Worm (Caenorhabditis elegans): Measurements from ENCODE around the gene F14F3.5.

DNA sequence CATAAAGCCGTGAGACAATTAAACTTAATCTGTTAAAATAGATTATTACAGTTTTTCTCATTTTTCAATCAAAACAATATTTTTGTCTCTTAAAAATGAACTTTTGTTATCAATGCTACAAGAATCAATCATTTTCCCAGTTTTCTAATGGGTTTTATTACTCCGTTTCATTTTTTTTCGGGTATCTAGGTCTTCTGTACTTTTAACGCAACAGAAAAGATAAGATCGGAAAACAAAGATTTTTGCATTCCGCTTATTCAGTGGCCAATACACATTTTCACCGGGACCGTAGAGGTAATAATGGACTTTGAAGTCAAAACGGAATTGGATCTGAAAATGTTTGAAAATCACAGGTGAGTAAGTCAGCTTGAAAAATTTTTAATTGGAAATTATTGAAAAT, 40.3 kb downstream of the F14F3.5 start, which contains the start of gene C33D3.4:
- no peak for TF ChIP-seq M03D4.4 (tag; optimal IDR thresholded peaks at IDR 0.05)
- TF ChIP-seq nhr-2 (tag; optimal IDR thresholded peaks at IDR 0.05), result no peak
